Fruit fly (Drosophila melanogaster): ENCODE results near the gene CG10254.

CG10254 gene

dm6 chr3R:23704383-23705033 is 9.7 kb upstream of the CG10254 start, which contains the start of gene Gba1b (continued):
- TF ChIP-seq CG11902 (GFP tag; optimal IDR thresholded peaks at IDR 0.05) (no peak), CG8319 (GFP tag; optimal IDR thresholded peaks at IDR 0.05) (no peak), CG8632 (GFP tag; optimal IDR thresholded peaks at IDR 0.05) (no peak), CG3032 (tag; optimal IDR thresholded peaks at IDR 0.05) (no peak), CG9139 (GFP tag; optimal IDR thresholded peaks at IDR 0.05) (no peak)

- TF ChIP-seq CG16779 (tag; optimal IDR thresholded peaks at IDR 0.05) = no peak
- TF ChIP-seq Lpt (GFP tag; optimal IDR thresholded peaks at IDR 0.05) = no peak
- TF ChIP-seq Gug (GFP tag; IDR thresholded peaks at IDR 0.05) = no peak
- no peak for TF ChIP-seq fkh (GFP tag; optimal IDR thresholded peaks at IDR 0.05)
- TF ChIP-seq CG34406 (GFP tag; optimal IDR thresholded peaks at IDR 0.05) = no peak
- no peak for TF ChIP-seq spab (GFP tag; optimal IDR thresholded peaks at IDR 0.05)
- TF ChIP-seq CG6792 (GFP tag; optimal IDR thresholded peaks at IDR 0.05) = no peak
- no peak for TF ChIP-seq Blimp-1 (GFP tag; optimal IDR thresholded peaks at IDR 0.05)
- TF ChIP-seq CG31627 (GFP tag; optimal IDR thresholded peaks at IDR 0.05) = no peak
- no peak for TF ChIP-seq Sox14 (GFP tag; optimal IDR thresholded peaks at IDR 0.05)
- no peak for TF ChIP-seq Met (GFP tag; optimal IDR thresholded peaks at IDR 0.05)
- no peak for TF ChIP-seq CG3919 (GFP tag; optimal IDR thresholded peaks at IDR 0.05)
- TF ChIP-seq CG8632 (GFP tag; optimal IDR thresholded peaks at IDR 0.05) = no peak
- TF ChIP-seq Eip93F (GFP tag; optimal IDR thresholded peaks at IDR 0.05) = no peak
- no peak for TF ChIP-seq CG6854 (GFP tag; optimal IDR thresholded peaks at IDR 0.05)
- TF ChIP-seq achi (GFP tag; optimal IDR thresholded peaks at IDR 0.05) = no peak
- TF ChIP-seq Smox (GFP tag; optimal IDR thresholded peaks at IDR 0.05) = no peak
- TF ChIP-seq net (GFP tag; optimal IDR thresholded peaks at IDR 0.05) = no peak
- TF ChIP-seq CG10669 (GFP tag; optimal IDR thresholded peaks at IDR 0.05) = no peak
- TF ChIP-seq Sox102F (GFP tag; optimal IDR thresholded peaks at IDR 0.05) = no peak
Observed at dm6 chr3R:23702461-23702860, 7.7 kb upstream of the CG10254 start, which contains the start of gene Qsox4. Qsox4 (plus strand) TSS chr3R:23702761.

dm6 chr3R:23700304-23700767 is 5.6 kb upstream of the CG10254 start, which contains the start of the genes CG31468 and Gba1a:
CG31468 (minus strand) TSS chr3R:23700354.
Gba1a (plus strand) TSS chr3R:23700621.
- TF ChIP-seq vri (GFP tag; optimal IDR thresholded peaks at IDR 0.05) = peak; percentile 82
- TF ChIP-seq CG4318 (GFP tag; optimal IDR thresholded peaks at IDR 0.05) = no peak

DNA sequence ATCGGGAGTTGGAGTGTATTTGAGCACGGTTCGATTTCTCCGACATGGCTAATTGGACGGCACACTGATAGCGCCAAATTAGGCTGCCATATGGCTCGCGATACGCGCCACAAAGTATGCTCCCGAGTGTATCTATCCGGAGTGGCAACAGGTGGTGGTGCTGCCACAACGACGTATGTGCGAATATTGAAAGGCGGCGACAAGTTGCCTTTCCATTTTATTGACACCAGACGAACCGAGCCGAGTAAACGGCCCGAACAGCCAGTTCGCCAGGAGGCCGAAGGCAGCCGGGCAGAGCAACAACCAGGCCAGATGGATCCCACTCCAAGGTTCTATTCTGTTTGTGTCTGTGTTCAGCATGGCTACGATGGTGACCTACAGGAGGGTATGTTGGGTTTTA is 4.1 kb upstream of the CG10254 start, which contains the start of gene prt:
prt (minus strand) TSS at position 193 of the 400 bp plus-strand sequence.
- no peak for TF ChIP-seq ss (GFP tag; optimal IDR thresholded peaks at IDR 0.05)

DNA sequence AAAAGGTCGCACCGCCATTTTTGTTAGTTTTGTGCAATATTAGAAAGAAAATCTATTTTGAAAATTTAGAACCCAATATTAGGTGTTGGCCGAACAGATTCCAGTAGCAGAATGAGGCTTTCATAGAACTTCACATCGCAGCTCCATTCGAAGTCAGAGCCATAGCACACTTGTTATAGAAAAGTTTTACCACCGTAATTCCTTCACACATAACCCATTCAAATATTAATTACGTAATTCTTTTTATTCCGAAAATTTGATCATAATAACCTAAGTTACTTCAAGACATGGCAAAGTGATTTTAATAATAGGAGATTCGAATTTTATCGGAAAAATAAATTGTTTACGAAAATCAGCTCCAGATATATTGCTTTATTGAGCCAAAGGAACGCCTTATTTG is 1.4 kb upstream of the CG10254 start, which contains the start of gene CG10252:
CG10252 (minus strand) TSS at position 101 of the 400 bp plus-strand sequence.
- no peak for TF ChIP-seq Hr39 (GFP tag; optimal IDR thresholded peaks at IDR 0.05)
- TF ChIP-seq Hr38 (GFP tag; optimal IDR thresholded peaks at IDR 0.05) = no peak
- TF ChIP-seq topi (GFP tag; optimal IDR thresholded peaks at IDR 0.05) = no peak
- no peak for TF ChIP-seq CG10631 (GFP tag; optimal IDR thresholded peaks at IDR 0.05)
- no peak for TF ChIP-seq CG9139 (GFP tag; optimal IDR thresholded peaks at IDR 0.05)
- TF ChIP-seq dsx (GFP tag; optimal IDR thresholded peaks at IDR 0.05; ENCODE audit: poor library complexity, severe bottlenecking) = no peak
- no peak for TF ChIP-seq Sox14 (GFP tag; optimal IDR thresholded peaks at IDR 0.05)
- TF ChIP-seq Eip75B (GFP tag; optimal IDR thresholded peaks at IDR 0.05) = no peak
- TF ChIP-seq OdsH (GFP tag; optimal IDR thresholded peaks at IDR 0.05) = no peak

Data from whole organism, prepupa.